Worm (Caenorhabditis elegans): ENCODE results near the gene lmtr-2.

lmtr-2 gene

DNA sequence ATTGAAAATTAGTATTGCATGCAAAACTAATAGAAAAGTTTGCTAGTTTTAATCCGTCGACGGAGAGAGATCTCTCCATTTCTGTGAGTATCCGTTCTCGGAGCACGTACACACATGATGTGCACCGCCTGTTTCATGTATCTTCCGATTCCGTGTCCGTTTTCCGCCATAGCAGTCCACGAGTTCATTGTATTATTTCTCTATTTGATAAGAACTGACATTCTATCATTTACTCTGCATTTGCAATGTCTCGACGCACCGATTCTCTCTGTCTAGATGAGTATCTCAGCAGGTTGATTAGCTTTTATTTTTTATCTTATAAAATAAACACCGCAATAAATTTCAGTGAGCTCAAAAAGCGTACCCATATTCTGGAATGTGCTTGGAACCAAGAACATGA lies 8.0 kb upstream of the lmtr-2 start (continued):
- TF ChIP-seq Y105C5A.15 (GFP tag; IDR thresholded peaks at IDR 0.05), result no peak
- TF ChIP-seq dve-1 (tag; optimal IDR thresholded peaks at IDR 0.05; ENCODE audit: insufficient read depth), result peak; percentile 36
- TF ChIP-seq mes-2 (tag; optimal IDR thresholded peaks at IDR 0.05; ENCODE audit: poor library complexity, severe bottlenecking), result peak; percentile 16

DNA sequence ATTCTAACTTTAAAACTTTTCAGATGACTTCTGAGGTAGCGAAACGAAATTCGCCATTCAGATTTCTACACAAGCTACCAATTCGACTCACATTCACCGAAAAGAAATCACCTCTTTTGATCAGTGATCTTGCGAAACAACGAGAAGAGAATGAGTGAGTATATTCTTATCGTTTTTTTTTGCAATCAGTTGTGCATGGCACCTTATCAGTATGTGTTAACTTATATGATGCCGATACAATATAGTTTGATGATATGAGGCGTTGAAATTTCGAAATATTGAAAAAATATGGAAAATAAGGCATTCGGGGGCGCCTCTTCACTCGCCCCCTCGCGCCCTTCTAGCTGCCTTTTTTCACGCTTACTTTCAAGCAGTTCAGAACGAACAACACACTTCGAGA lies 7.0 kb upstream of the lmtr-2 start:
- TF ChIP-seq F26F4.8 (GFP tag; conservative IDR thresholded peaks at IDR 0.05), result no peak
- no peak for TF ChIP-seq F44E2.7 (GFP tag; IDR thresholded peaks at IDR 0.05)
- TF ChIP-seq nhr-77 (tag; optimal IDR thresholded peaks at IDR 0.05), result no peak
- peak; percentile 65 for TF ChIP-seq hlh-11 (tag; optimal IDR thresholded peaks at IDR 0.05)
- no peak for TF ChIP-seq hlh-30 (tag; optimal IDR thresholded peaks at IDR 0.05; ENCODE audit: insufficient read depth)
- peak; percentile 1 for TF ChIP-seq mep-1 (tag; optimal IDR thresholded peaks at IDR 0.05)
- TF ChIP-seq nhr-28 (tag; optimal IDR thresholded peaks at IDR 0.05), result peak; percentile 81
- peak; percentile 61 for TF ChIP-seq php-3 (GFP tag; IDR thresholded peaks at IDR 0.05)
- TF ChIP-seq lin-1 (GFP tag; IDR thresholded peaks at IDR 0.05), result 0 out of 2 replicates have a peak, but pooled peaks have one; percentile 17
- no peak for TF ChIP-seq daf-16 (GFP tag; optimal IDR thresholded peaks at IDR 0.05)
- TF ChIP-seq daf-16 (tag; optimal IDR thresholded peaks at IDR 0.05), result peak; percentile 39
- TF ChIP-seq nhr-6 (tag; optimal IDR thresholded peaks at IDR 0.05), result peak; percentile 12
- TF ChIP-seq pqm-1 (tag; optimal IDR thresholded peaks at IDR 0.05), result peak; percentile 87
- TF ChIP-seq ces-1 (GFP tag; optimal IDR thresholded peaks at IDR 0.05), result no peak
- TF ChIP-seq mdl-1 (tag; optimal IDR thresholded peaks at IDR 0.05), result no peak
- peak; percentile 28 for TF ChIP-seq dve-1 (tag; optimal IDR thresholded peaks at IDR 0.05; ENCODE audit: insufficient read depth)
- TF ChIP-seq dmd-6 (GFP tag; IDR thresholded peaks at IDR 0.05), result peak; percentile 75

DNA sequence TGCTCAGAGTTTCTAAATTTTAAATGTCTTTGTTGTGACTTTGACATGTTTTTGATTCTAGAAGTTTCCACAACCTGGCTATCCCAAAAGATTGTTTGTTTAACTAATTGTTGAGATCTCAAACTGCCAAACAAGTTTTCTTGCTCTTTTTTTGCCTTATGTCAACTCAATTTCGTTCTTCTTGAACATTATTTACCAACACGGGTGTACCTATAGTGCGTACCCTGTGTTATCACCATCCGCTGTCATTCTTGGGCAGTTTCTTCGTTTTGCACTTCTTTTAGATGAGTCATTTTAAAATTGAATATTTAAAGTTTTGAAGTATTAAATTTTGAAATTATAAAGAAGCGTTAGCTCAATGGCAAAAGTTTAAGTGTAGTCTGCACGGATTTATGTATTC lies 6.0 kb upstream of the lmtr-2 start, which contains the start of gene sptl-2:
Gene sptl-2 (plus strand): TSS at position 280 of the 400 bp plus-strand sequence.
- TF ChIP-seq nhr-28 (tag; optimal IDR thresholded peaks at IDR 0.05) (peak; percentile 59), ces-1 (GFP tag; optimal IDR thresholded peaks at IDR 0.05) (no peak), hif-1 (tag; optimal IDR thresholded peaks at IDR 0.05) (no peak), unc-62 (GFP tag; optimal IDR thresholded peaks at IDR 0.05 in 1 of 2) (no peak), unc-62 (tag; optimal IDR thresholded peaks at IDR 0.05) (no peak), zip-11 (GFP tag; IDR thresholded peaks at IDR 0.05) (no peak), ceh-62 (tag; optimal IDR thresholded peaks at IDR 0.05) (no peak), spr-3 (GFP tag; optimal IDR thresholded peaks at IDR 0.05) (no peak), mes-2 (tag; optimal IDR thresholded peaks at IDR 0.05; ENCODE audit: poor library complexity, severe bottlenecking) (peak; percentile 8), lir-3 (tag; optimal IDR thresholded peaks at IDR 0.05) (no peak), lsy-2 (tag; optimal IDR thresholded peaks at IDR 0.05) (no peak), rbr-2 (tag; optimal IDR thresholded peaks at IDR 0.05) (no peak), daf-16 (GFP tag; optimal IDR thresholded peaks at IDR 0.05) (no peak), daf-16 (tag; optimal IDR thresholded peaks at IDR 0.05) (peak; percentile 40), nhr-237 (tag; optimal IDR thresholded peaks at IDR 0.05) (no peak), egl-43 (GFP tag; IDR thresholded peaks at IDR 0.05) (no peak), ceh-28 (tag; optimal IDR thresholded peaks at IDR 0.05) (no peak), nhr-25 (tag; optimal IDR thresholded peaks at IDR 0.05; ENCODE audit: borderline replicate concordance, insufficient read depth) (no peak), unc-39 (tag; optimal IDR thresholded peaks at IDR 0.05) (no peak), nhr-77 (tag; optimal IDR thresholded peaks at IDR 0.05) (no peak), dve-1 (tag; optimal IDR thresholded peaks at IDR 0.05; ENCODE audit: insufficient read depth) (peak; percentile 15), zag-1 (tag; optimal IDR thresholded peaks at IDR 0.05) (no peak), lin-29 (GFP tag; IDR thresholded peaks at IDR 0.05) (no peak), F37D6.2 (tag; optimal IDR thresholded peaks at IDR 0.05) (no peak), R02D3.7 (tag; optimal IDR thresholded peaks at IDR 0.05) (no peak), cey-2 (tag; optimal IDR thresholded peaks at IDR 0.05; ENCODE audit: borderline replicate concordance, insufficient read depth) (no peak), dmd-6 (GFP tag; IDR thresholded peaks at IDR 0.05) (peak; percentile 23), mep-1 (tag; optimal IDR thresholded peaks at IDR 0.05) (peak; percentile 4), mdl-1 (tag; optimal IDR thresholded peaks at IDR 0.05) (no peak), mxl-3 (GFP tag; optimal IDR thresholded peaks at IDR 0.05) (no peak), Y75B8A.6 (GFP tag; IDR thresholded peaks at IDR 0.05) (no peak), mxl-2 (GFP tag; conservative IDR thresholded peaks at IDR 0.05) (no peak), arid-1 (GFP tag; conservative IDR thresholded peaks at IDR 0.05) (no peak), ceh-20 (GFP tag; IDR thresholded peaks at IDR 0.05) (no peak), lin-38 (GFP tag; IDR thresholded peaks at IDR 0.05) (no peak), pqm-1 (tag; optimal IDR thresholded peaks at IDR 0.05) (peak; percentile 84), ztf-11 (tag; optimal IDR thresholded peaks at IDR 0.05) (no peak), duxl-1 (tag; optimal IDR thresholded peaks at IDR 0.05; ENCODE audit: poor library complexity) (no peak)

Measured in whole organism, L4 larva.